Fruit fly (Drosophila melanogaster): Measurements from ENCODE around the gene dj.

Gene dj

dm6 chr3R:7093592-7093991 is 34.5 kb downstream of the dj start (continued):
- TF ChIP-seq prd (optimal IDR thresholded peaks at IDR 0.05) = no peak
- TF ChIP-seq prd (GFP tag; IDR thresholded peaks at IDR 0.05) = no peak
- peak; percentile 12 for TF ChIP-seq CG17829 (tag; optimal IDR thresholded peaks at IDR 0.05)
- no peak for TF ChIP-seq CG6654 (GFP tag; optimal IDR thresholded peaks at IDR 0.05)
- no peak for TF ChIP-seq en (GFP tag; optimal IDR thresholded peaks at IDR 0.05)
- TF ChIP-seq Ada2b (GFP tag; IDR thresholded peaks at IDR 0.05) = no peak
- TF ChIP-seq E2f1 (GFP tag; IDR thresholded peaks at IDR 0.05) = no peak
- no peak for TF ChIP-seq ems (GFP tag; optimal IDR thresholded peaks at IDR 0.05)
- TF ChIP-seq kah (GFP tag; optimal IDR thresholded peaks at IDR 0.05) = no peak
- TF ChIP-seq CG8089 (GFP tag; optimal IDR thresholded peaks at IDR 0.05) = no peak
- no peak for TF ChIP-seq pnt (GFP tag; optimal IDR thresholded peaks at IDR 0.05)
- no peak for TF ChIP-seq ase (GFP tag; IDR thresholded peaks at IDR 0.05)
- no peak for TF ChIP-seq CG6689 (GFP tag; IDR thresholded peaks at IDR 0.05)
- TF ChIP-seq jumu (GFP tag; optimal IDR thresholded peaks at IDR 0.05) = no peak
- TF ChIP-seq B-H2 (GFP tag; optimal IDR thresholded peaks at IDR 0.05) = no peak
- no peak for TF ChIP-seq CG17568 (GFP tag; optimal IDR thresholded peaks at IDR 0.05)
- TF ChIP-seq Taf1 (GFP tag; IDR thresholded peaks at IDR 0.05) = 0 out of 2 replicates have a peak, but pooled peaks have one; percentile 9
- peak; percentile 27 for TF ChIP-seq trem (tag; optimal IDR thresholded peaks at IDR 0.05)
- no peak for TF ChIP-seq slou (GFP tag; optimal IDR thresholded peaks at IDR 0.05)
- TF ChIP-seq bbx (GFP tag; IDR thresholded peaks at IDR 0.05; ENCODE audit: partially characterized antibody) = no peak
- TF ChIP-seq unpg (GFP tag; optimal IDR thresholded peaks at IDR 0.05) = peak; percentile 8
- no peak for TF ChIP-seq Eip74EF (GFP tag; optimal IDR thresholded peaks at IDR 0.05)
- TF ChIP-seq Hr39 (optimal IDR thresholded peaks at IDR 0.05) = no peak
- TF ChIP-seq CG2889 (GFP tag; IDR thresholded peaks at IDR 0.05) = no peak
- peak; percentile 32 for TF ChIP-seq nmo (GFP tag; optimal IDR thresholded peaks at IDR 0.05)
- TF ChIP-seq CG1832 (GFP tag; optimal IDR thresholded peaks at IDR 0.05) = no peak
- TF ChIP-seq CG3995 (GFP tag; optimal IDR thresholded peaks at IDR 0.05) = peak; percentile 96
- TF ChIP-seq kni (GFP tag; optimal IDR thresholded peaks at IDR 0.05) = no peak
- TF ChIP-seq pb (GFP tag; optimal IDR thresholded peaks at IDR 0.05) = no peak
- no peak for TF ChIP-seq MESR4 (GFP tag; optimal IDR thresholded peaks at IDR 0.05)
- TF ChIP-seq CG33213 (GFP tag; optimal IDR thresholded peaks at IDR 0.05) = no peak
- TF ChIP-seq wor (GFP tag; IDR thresholded peaks at IDR 0.05) = no peak
- TF ChIP-seq Mes4 (GFP tag; optimal IDR thresholded peaks at IDR 0.05) = no peak
- TF ChIP-seq CG12744 (GFP tag; optimal IDR thresholded peaks at IDR 0.05) = no peak
- TF ChIP-seq CG30020 (tag; optimal IDR thresholded peaks at IDR 0.05) = peak; percentile 70
- peak; percentile 23 for TF ChIP-seq nom (GFP tag; optimal IDR thresholded peaks at IDR 0.05)
- TF ChIP-seq CG18262 (tag; optimal IDR thresholded peaks at IDR 0.05) = peak; percentile 28
- no peak for TF ChIP-seq tio (GFP tag; optimal IDR thresholded peaks at IDR 0.05)
- no peak for TF ChIP-seq p53 (GFP tag; optimal IDR thresholded peaks at IDR 0.05)
- TF ChIP-seq CG9609 (GFP tag; optimal IDR thresholded peaks at IDR 0.05) = no peak
- no peak for TF ChIP-seq Spps (tag; optimal IDR thresholded peaks at IDR 0.05)
- peak; percentile 44 for TF ChIP-seq CG2712 (tag; optimal IDR thresholded peaks at IDR 0.05)
- TF ChIP-seq stwl (tag; optimal IDR thresholded peaks at IDR 0.05) = peak; percentile 50
- TF ChIP-seq CG4424 (GFP tag; optimal IDR thresholded peaks at IDR 0.05) = no peak
- peak; percentile 10 for TF ChIP-seq CG6254 (GFP tag; optimal IDR thresholded peaks at IDR 0.05)
- peak; percentile 10; the same call in 1 of the 3 replicates for TF ChIP-seq CG14860 (GFP tag; IDR thresholded peaks at IDR 0.05; ENCODE audit: partially characterized antibody)
- TF ChIP-seq MBD-R2 (GFP tag; IDR thresholded peaks at IDR 0.05) = peak; percentile 70
